Worm (Caenorhabditis elegans) whole organism, young adult: ENCODE data around the gene F41G3.3.

ENCODE experiments used
- nfya-1 ChIP-seq: sonication (generic microtip); optimal IDR thresholded peaks from 2 replicates; lab custom pipeline; 2017; ENCODE audit warnings: antibody characterized with exemption, missing compliant biosample characterization, missing genetic modification characterization, borderline replicate concordance; ENCODE audit not compliant: insufficient read depth
- snpc-4 ChIP-seq, 5 experiments: fragments of 150-350 bp in 1 of 5; sonication (generic microtip) in 4 of 5; optimal IDR thresholded peaks; 2 replicates each; lab custom pipeline; 2014 to 2018; ENCODE audit warnings: missing genetic modification characterization in 5 of 5, missing biosample characterization in 3 of 5, antibody characterized with exemption in 2 of 5, mild to moderate bottlenecking in 2 of 5, missing compliant biosample characterization in 2 of 5, missing genotype in 2 of 5, moderate library complexity in 2 of 5, missing genetic modification reagents in 1 of 5
- unc-62 ChIP-seq: fragments of 150-350 bp; optimal IDR thresholded peaks from 2 replicates; lab custom pipeline; 2014; ENCODE audit warnings: missing biosample characterization, missing genetic modification reagents, missing genetic modification characterization

ce11 chrII:6749422-6749821 is 6.9 kb upstream of the F41G3.3 start, which contains the start of gene F41G3.10:
- TF ChIP-seq nfya-1 (no peak), snpc-4 (GFP tag; optimal IDR thresholded peaks at IDR 0.05; lab: Kevin White, UChicago) (no peak), snpc-4 (tag; optimal IDR thresholded peaks at IDR 0.05; lab: Kevin White, UChicago) (no peak), unc-62 (no peak)
